Fruit fly (Drosophila melanogaster): Measurements from ENCODE around the gene Peritrophin-15b.
A peak's percentile ranks its signal among the peaks of the same experiment; 100 is the strongest.

Gene Peritrophin-15b

DNA sequence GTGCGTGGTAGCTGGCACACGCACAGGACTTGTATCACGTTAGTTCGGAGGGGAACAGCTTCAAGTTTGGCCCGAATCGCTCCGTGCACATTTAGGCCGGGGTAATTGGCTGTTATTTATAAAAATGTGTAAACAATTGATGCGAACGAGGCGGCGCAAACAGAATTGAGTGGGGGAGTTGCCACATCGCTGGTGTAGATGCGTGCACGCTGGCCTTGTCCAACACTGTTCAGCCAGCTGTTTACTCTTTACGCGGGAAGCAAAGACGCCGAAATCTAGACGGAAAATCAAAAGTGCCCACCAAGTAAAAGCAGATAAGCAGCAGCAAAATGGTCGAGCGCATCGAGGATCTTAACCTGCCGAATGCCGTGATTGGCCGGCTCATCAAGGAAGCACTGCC, 42.4 kb upstream of the Peritrophin-15b start, which contains the start of the genes D12 and Chrac-14 (continued):
- no peak for TF ChIP-seq CG12659 (GFP tag; optimal IDR thresholded peaks at IDR 0.05)
- TF ChIP-seq az2 (GFP tag; optimal IDR thresholded peaks at IDR 0.05) = no peak
- TF ChIP-seq Mes4 (GFP tag; optimal IDR thresholded peaks at IDR 0.05) = no peak
- no peak for TF ChIP-seq CG14965 (GFP tag; optimal IDR thresholded peaks at IDR 0.05; ENCODE audit: borderline replicate concordance)
- TF ChIP-seq onecut (GFP tag; IDR thresholded peaks at IDR 0.05) = no peak
- no peak for TF ChIP-seq wdn (GFP tag; IDR thresholded peaks at IDR 0.05)
- peak; percentile 37; the same call in 1 of the 2 replicates for TF ChIP-seq slbo (GFP tag; IDR thresholded peaks at IDR 0.05)
- TF ChIP-seq Sox100B (GFP tag; optimal IDR thresholded peaks at IDR 0.05) = no peak
- TF ChIP-seq HmgZ (tag; optimal IDR thresholded peaks at IDR 0.05) = peak; percentile 18
- peak; percentile 51 for TF ChIP-seq CG4617 (GFP tag; optimal IDR thresholded peaks at IDR 0.05; ENCODE audit: borderline replicate concordance)
- no peak for TF ChIP-seq tap (tag; optimal IDR thresholded peaks at IDR 0.05)
- peak; percentile 12 for TF ChIP-seq Ets97D (GFP tag; optimal IDR thresholded peaks at IDR 0.05)
- TF ChIP-seq sisA (GFP tag; IDR thresholded peaks at IDR 0.05) = peak; percentile 13; the same call in 1 of the 2 replicates
- TF ChIP-seq tin (GFP tag; optimal IDR thresholded peaks at IDR 0.05) = peak; percentile 27
- no peak for TF ChIP-seq BtbVII (GFP tag; optimal IDR thresholded peaks at IDR 0.05)
- no peak for TF ChIP-seq CG1233 (GFP tag; optimal IDR thresholded peaks at IDR 0.05)
- peak; percentile 50 for TF ChIP-seq Sin3A (optimal IDR thresholded peaks at IDR 0.05)
- TF ChIP-seq CG6272 (GFP tag; IDR thresholded peaks at IDR 0.05) = no peak
- no peak for TF ChIP-seq CG18764 (GFP tag; optimal IDR thresholded peaks at IDR 0.05)
- peak; percentile 36 for TF ChIP-seq jumu (GFP tag; optimal IDR thresholded peaks at IDR 0.05)
- peak; percentile 0 for TF ChIP-seq CG4282 (GFP tag; optimal IDR thresholded peaks at IDR 0.05)
- no peak for TF ChIP-seq esg (GFP tag; conservative IDR thresholded peaks at IDR 0.05)
- no peak for TF ChIP-seq CG13624 (GFP tag; optimal IDR thresholded peaks at IDR 0.05)
- TF ChIP-seq CkIIα-i1 (GFP tag; IDR thresholded peaks at IDR 0.05) = no peak
- TF ChIP-seq seq (GFP tag; IDR thresholded peaks at IDR 0.05) = no peak
- TF ChIP-seq tna (GFP tag; IDR thresholded peaks at IDR 0.05; ENCODE audit: partially characterized antibody) = no peak
- TF ChIP-seq abd-A (tag; optimal IDR thresholded peaks at IDR 0.05) = no peak
- no peak for TF ChIP-seq Gug (GFP tag; IDR thresholded peaks at IDR 0.05)
- no peak for TF ChIP-seq CG32767 (GFP tag; IDR thresholded peaks at IDR 0.05)
- TF ChIP-seq Ada2b (GFP tag; IDR thresholded peaks at IDR 0.05) = no peak
- peak; percentile 18 for TF ChIP-seq fu2 (GFP tag; optimal IDR thresholded peaks at IDR 0.05)
- TF ChIP-seq CG8290 (GFP tag; optimal IDR thresholded peaks at IDR 0.05) = no peak
- TF ChIP-seq CG8290 (tag; optimal IDR thresholded peaks at IDR 0.05) = no peak
- no peak for TF ChIP-seq CG14860 (GFP tag; IDR thresholded peaks at IDR 0.05; ENCODE audit: partially characterized antibody)
- no peak for TF ChIP-seq so (GFP tag; IDR thresholded peaks at IDR 0.05)
- peak; percentile 2 for TF ChIP-seq her (GFP tag; optimal IDR thresholded peaks at IDR 0.05)
- TF ChIP-seq Deaf1 (tag; optimal IDR thresholded peaks at IDR 0.05) = no peak
- TF ChIP-seq twi (tag; optimal IDR thresholded peaks at IDR 0.05) = no peak
- peak; percentile 79 for TF ChIP-seq CG17186 (GFP tag; optimal IDR thresholded peaks at IDR 0.05)
- TF ChIP-seq Blimp-1 (GFP tag; optimal IDR thresholded peaks at IDR 0.05) = no peak
- TF ChIP-seq CG3847 (GFP tag; IDR thresholded peaks at IDR 0.05) = peak; percentile 65
- peak; percentile 45 for TF ChIP-seq YL-1 (GFP tag; optimal IDR thresholded peaks at IDR 0.05)
- TF ChIP-seq CG10431 (GFP tag; optimal IDR thresholded peaks at IDR 0.05) = no peak
- TF ChIP-seq grn (GFP tag; optimal IDR thresholded peaks at IDR 0.05) = no peak
- TF ChIP-seq crp (GFP tag; optimal IDR thresholded peaks at IDR 0.05) = peak; percentile 60 to 92
- no peak for TF ChIP-seq Doc3 (GFP tag; IDR thresholded peaks at IDR 0.05; ENCODE audit: partially characterized antibody)
- TF ChIP-seq NFAT (GFP tag; IDR thresholded peaks at IDR 0.05) = no peak
- peak; percentile 56; the same call in 1 of the 3 replicates for TF ChIP-seq ken (GFP tag; IDR thresholded peaks at IDR 0.05)
- TF ChIP-seq ap (GFP tag; IDR thresholded peaks at IDR 0.05) = no peak
- no peak for TF ChIP-seq ase (GFP tag; IDR thresholded peaks at IDR 0.05)
- no peak for TF ChIP-seq CG33557 (GFP tag; optimal IDR thresholded peaks at IDR 0.05)
- TF ChIP-seq CG3281 (GFP tag; optimal IDR thresholded peaks at IDR 0.05) = no peak
- TF ChIP-seq CG9876 (GFP tag; optimal IDR thresholded peaks at IDR 0.05) = no peak
